Worm (Caenorhabditis elegans) whole organism, midembryonic: Measurements from ENCODE around the gene lep-2.
A peak's percentile ranks its signal among the peaks of the same experiment; 100 is the strongest.

Source experiments
- T22C8.4 ChIP-seq: fragments of 200-800 bp; sonication (Bioruptor generic); IDR thresholded peaks from 2 replicates; pipeline ENCODE4 v1.3.6; 2022; ENCODE audit warnings: missing genetic modification characterization, missing compliant biosample characterization
- cog-1 ChIP-seq: sonication (generic microtip); optimal IDR thresholded peaks from 2 replicates; lab custom pipeline; 2016; ENCODE audit warnings: missing genetic modification characterization, missing compliant biosample characterization
- flt-1 ChIP-seq: fragments of 200-800 bp; sonication (Bioruptor generic); IDR thresholded peaks from 2 replicates; pipeline ENCODE4 v1.3.6; 2022; ENCODE audit warnings: missing genetic modification characterization, missing compliant biosample characterization
- klf-2 ChIP-seq: fragments of 200-800 bp; sonication (Bioruptor generic); conservative IDR thresholded peaks from 2 replicates; pipeline ENCODE4 v1.3.6; 2022; ENCODE audit warnings: missing genetic modification reagents, missing genetic modification characterization, missing compliant biosample characterization
- med-1 ChIP-seq: sonication (generic microtip); optimal IDR thresholded peaks from 2 replicates; lab custom pipeline; 2017; ENCODE audit warnings: missing genetic modification characterization, mild to moderate bottlenecking, missing compliant biosample characterization, antibody characterized with exemption, missing genetic modification reagents; ENCODE audit not compliant: insufficient read depth
- ref-1 ChIP-seq: fragments of 200-800 bp; sonication (Bioruptor generic); conservative IDR thresholded peaks from 2 replicates; pipeline ENCODE4 v1.3.6; 2022; ENCODE audit warnings: missing genetic modification reagents, missing genetic modification characterization, missing compliant biosample characterization
- tab-1 ChIP-seq: fragments of 200-800 bp; sonication (Bioruptor generic); IDR thresholded peaks from 2 replicates; pipeline ENCODE4 v1.3.6; 2022; ENCODE audit warnings: missing genetic modification characterization, missing compliant biosample characterization
- ztf-23 ChIP-seq: fragments of 200-800 bp; sonication (Bioruptor generic); IDR thresholded peaks from 2 replicates; pipeline ENCODE4 v1.3.6; 2022; ENCODE audit warnings: missing genetic modification reagents, missing genetic modification characterization, missing compliant biosample characterization
- ztf-29 ChIP-seq: fragments of 200-800 bp; sonication (Bioruptor generic); IDR thresholded peaks from 2 replicates; pipeline ENCODE4 v1.3.6; 2022; ENCODE audit warnings: missing genetic modification reagents, missing genetic modification characterization, missing compliant biosample characterization

lep-2 gene

DNA sequence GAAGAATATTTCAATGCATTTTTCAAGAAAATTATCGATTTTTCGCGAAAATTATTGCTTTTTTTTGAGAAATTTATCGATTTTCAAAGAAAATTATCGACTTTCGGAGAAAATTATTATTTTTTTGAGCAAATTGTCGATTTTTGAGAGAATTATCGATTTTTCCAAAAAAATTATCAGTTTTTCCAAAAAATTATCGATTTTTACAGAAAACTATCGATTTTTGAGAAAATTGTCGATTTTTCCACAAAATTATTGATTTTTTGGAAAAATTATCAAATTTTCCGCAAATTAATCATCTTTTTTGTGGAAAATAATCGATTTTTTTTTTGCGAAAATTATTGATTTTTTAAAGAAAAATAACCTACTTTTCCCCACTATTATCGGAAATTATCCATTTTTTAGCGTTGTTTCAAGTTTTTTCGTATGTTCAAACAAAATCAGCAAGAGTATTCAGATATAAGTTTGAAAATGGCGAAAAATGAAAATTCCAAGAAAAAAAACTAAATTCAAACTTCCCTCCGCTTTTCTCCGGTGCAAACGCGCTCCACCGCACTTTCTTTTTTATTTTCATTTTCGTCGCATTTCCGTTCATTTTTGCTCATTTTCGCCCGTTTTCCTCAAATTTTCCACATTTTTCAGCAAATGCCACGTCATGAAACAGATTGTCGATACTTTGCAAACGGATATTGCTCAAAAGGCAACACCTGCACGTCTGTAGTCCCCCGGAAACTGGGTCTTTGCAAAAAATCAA is at the start of gene lep-2:
lep-2 (plus strand) TSS at position 637 of the 754 bp plus-strand sequence.
- peak; percentile 83 for TF ChIP-seq T22C8.4
- TF ChIP-seq ref-1 (GFP tag; lab: Robert Waterston, UW) = no peak
- TF ChIP-seq med-1 = no peak
- no peak for TF ChIP-seq klf-2 (GFP tag; lab: Robert Waterston, UW)

DNA sequence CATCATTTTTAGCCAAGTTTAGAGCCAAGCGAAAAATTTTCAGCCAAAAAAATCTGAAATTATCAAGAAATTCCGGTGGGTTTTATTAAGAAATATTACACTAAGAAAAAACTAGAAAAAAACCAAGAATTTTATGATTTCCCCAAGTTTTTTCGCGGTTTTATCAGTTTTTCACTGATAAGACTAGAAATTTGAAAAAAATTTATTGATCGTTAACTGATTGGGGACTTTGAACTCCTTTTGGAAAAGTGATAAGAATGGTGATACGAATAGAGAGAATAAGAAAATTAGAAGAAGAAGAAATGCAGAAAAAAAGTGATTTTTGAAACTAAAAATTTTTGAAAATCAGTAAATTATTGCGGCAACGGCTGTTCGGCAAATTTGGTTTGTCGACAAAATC is 46.5 kb upstream of the lep-2 start, which contains the start of gene faah-3:
faah-3 (minus strand) TSS at position 53 of the 400 bp plus-strand sequence.
- TF ChIP-seq cog-1 (tag; lab: Kevin White, UChicago) (no peak), T22C8.4 (no peak), flt-1 (GFP tag; lab: Robert Waterston, UW) (no peak), tab-1 (no peak), klf-2 (GFP tag; lab: Robert Waterston, UW) (no peak), ztf-23 (GFP tag; lab: Robert Waterston, UW) (no peak), med-1 (no peak), ztf-29 (GFP tag; lab: Robert Waterston, UW) (no peak), ref-1 (GFP tag; lab: Robert Waterston, UW) (no peak)

DNA sequence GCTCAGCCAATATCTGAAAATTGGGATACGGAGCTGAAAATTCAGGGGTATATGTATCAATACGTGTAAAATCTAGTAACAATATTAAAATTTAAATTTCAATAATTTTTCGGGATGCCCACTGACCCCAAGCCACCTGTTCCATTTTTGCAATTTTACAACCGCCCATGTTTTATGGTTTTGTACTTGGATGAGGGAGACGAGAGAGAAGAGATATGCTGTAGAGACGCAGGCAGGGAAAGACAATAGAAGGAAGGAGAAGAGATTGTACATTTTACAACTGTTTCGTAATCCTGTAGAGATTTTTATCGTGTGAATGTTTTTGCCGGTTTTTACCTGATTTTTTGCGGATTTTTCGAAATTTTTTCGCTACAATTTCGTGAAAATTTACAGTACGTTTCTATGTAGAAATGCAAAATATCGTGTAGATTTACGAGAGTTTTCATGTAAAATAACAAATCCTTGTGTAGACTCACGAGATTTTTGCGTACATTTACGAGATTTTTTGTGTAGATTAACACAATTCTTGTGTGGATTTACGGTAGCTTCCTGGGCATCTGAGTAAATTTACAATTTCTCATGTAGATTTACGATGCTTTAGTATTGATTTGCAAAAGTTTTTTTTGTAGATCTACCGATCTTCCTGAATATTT is 42.0 kb upstream of the lep-2 start:
- TF ChIP-seq ztf-23 (GFP tag; lab: Robert Waterston, UW) = no peak
- peak; percentile 2 for TF ChIP-seq cog-1 (tag; lab: Kevin White, UChicago)

DNA sequence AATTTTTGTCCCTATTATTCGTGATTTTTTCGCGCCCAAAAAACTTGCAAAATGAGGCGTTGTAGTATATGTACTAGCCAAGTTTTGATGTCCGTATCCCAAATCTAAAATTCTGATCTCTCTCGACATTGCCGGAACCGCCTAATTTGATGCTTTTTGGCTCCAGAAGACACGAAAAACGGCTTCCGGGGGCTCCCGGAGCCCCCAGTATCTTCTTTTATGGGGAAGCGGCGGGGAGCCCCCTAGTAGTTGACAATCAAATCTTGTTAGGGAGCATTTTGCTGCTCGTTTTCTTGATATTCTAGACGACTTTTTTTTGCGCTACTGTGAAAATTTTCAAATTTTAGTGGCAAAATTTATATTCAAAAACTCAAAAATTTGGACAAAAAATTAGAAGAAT is 40.5 kb upstream of the lep-2 start:
- TF ChIP-seq flt-1 (GFP tag; lab: Robert Waterston, UW) = no peak
- TF ChIP-seq klf-2 (GFP tag; lab: Robert Waterston, UW) = no peak
- TF ChIP-seq ztf-23 (GFP tag; lab: Robert Waterston, UW) = no peak
- TF ChIP-seq T22C8.4 = no peak
- TF ChIP-seq cog-1 (tag; lab: Kevin White, UChicago) = no peak
- no peak for TF ChIP-seq tab-1
- no peak for TF ChIP-seq ref-1 (GFP tag; lab: Robert Waterston, UW)
- TF ChIP-seq med-1 = no peak
- no peak for TF ChIP-seq ztf-29 (GFP tag; lab: Robert Waterston, UW)

DNA sequence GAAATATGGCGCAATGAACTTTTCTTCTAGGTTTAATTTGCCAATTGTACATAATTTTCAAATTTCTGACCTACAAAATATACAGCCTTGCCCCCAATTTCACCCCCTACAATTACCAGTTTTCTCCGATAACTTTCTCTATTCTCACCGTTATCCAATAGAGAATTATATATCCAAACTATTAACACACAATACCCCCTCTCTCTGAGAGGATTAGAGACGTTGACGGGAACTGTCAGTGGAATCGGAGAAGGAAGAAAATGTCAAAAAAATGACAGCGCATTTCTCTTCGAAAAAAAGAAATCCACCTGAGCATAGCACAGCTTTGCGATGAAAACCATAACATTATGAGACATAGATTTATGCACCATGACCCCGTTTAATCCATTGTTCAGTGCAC is 38.9 kb upstream of the lep-2 start:
- TF ChIP-seq klf-2 (GFP tag; lab: Robert Waterston, UW) = no peak
- no peak for TF ChIP-seq ref-1 (GFP tag; lab: Robert Waterston, UW)
- TF ChIP-seq tab-1 = no peak
- no peak for TF ChIP-seq med-1
- no peak for TF ChIP-seq T22C8.4
- TF ChIP-seq cog-1 (tag; lab: Kevin White, UChicago) = no peak
- no peak for TF ChIP-seq ztf-23 (GFP tag; lab: Robert Waterston, UW)
- no peak for TF ChIP-seq flt-1 (GFP tag; lab: Robert Waterston, UW)
- TF ChIP-seq ztf-29 (GFP tag; lab: Robert Waterston, UW) = no peak

DNA sequence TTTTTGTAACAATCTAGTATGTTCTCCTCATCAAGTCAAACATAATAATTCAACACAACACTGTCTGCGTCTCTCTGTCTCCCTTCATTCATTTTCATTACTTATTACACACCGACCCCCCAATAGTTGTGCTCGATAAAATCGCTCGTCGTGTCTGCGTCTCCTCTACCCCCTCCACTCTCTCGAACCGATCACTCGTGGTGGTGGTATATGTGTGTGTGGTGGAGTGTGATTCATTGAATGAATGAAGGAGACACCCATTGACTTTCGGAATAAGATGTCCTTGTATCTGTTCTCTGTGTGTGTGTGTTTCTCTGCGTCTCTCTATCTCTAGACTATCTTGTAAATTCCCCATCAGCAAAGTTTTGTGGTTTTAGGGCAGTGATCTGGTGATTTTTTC is 34.3 kb upstream of the lep-2 start:
- TF ChIP-seq cog-1 (tag; lab: Kevin White, UChicago) (peak; percentile 57), klf-2 (GFP tag; lab: Robert Waterston, UW) (no peak)

DNA sequence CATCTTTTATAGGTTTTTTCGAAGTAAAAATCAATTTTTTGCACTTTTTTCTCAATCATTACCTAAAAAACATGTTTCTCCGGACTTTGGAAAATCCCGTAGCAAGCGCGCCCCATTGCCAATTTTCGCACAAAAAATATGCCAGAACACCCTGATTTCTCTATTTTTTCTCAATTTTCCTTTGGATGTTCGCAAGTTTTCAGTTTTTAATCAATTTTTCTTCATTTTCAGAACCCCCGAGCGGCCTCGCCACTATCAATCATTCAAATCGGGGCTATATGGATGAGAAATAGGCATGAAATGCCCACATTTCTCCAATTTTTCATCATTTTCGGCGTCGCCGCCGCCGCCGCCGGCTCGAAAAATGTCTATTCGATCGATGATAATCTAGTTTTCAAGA is 32.9 kb upstream of the lep-2 start, which contains the start of gene plx-1:
plx-1 (plus strand) TSS at position 301 of the 400 bp plus-strand sequence.
- TF ChIP-seq ref-1 (GFP tag; lab: Robert Waterston, UW) (no peak), ztf-23 (GFP tag; lab: Robert Waterston, UW) (no peak), med-1 (no peak), cog-1 (tag; lab: Kevin White, UChicago) (no peak), flt-1 (GFP tag; lab: Robert Waterston, UW) (no peak), ztf-29 (GFP tag; lab: Robert Waterston, UW) (no peak), T22C8.4 (no peak), klf-2 (GFP tag; lab: Robert Waterston, UW) (no peak), tab-1 (no peak)

DNA sequence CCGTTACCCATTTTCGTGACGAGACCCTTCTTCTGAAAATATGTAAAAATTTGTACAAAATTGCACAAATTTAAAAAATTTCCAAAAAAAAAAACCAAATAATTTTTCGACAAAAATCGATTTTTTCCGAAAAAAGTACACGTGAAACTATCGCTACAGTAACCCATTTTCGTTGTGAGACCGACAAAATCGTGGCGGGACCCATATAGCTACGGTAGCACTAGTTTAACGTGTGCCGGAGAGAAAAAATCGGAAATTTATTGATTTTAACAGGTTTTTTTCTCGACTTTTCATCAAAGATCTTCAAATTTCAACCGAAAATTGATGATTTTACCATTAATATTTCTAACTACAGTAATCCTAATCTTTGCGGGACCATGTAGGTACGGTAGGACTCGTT is 31.9 kb upstream of the lep-2 start:
- no peak for TF ChIP-seq ztf-23 (GFP tag; lab: Robert Waterston, UW)
- TF ChIP-seq T22C8.4 = 0 out of 2 replicates have a peak, but pooled peaks have one; percentile 3
- no peak for TF ChIP-seq ztf-29 (GFP tag; lab: Robert Waterston, UW)
- no peak for TF ChIP-seq cog-1 (tag; lab: Kevin White, UChicago)
- no peak for TF ChIP-seq tab-1

DNA sequence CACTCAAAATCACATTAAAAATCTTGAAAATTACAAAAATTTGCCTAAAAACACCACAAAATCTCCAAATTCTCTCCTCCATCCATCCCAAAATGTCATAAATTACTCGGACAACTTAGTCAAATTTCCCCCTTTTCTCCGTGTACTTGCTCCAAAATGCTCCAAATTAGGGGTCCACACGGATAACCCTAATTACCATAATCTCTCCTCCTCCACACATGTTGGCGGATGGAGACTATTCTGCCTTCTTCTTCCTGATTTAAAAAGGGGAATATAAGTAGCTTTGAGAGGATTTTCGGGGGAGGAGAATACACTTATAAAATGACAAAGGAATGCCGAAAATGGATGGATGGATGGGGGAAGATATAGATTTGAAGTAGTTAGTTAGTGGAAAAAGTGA is 30.2 kb upstream of the lep-2 start:
- TF ChIP-seq tab-1 = no peak
- no peak for TF ChIP-seq ref-1 (GFP tag; lab: Robert Waterston, UW)
- no peak for TF ChIP-seq med-1
- TF ChIP-seq flt-1 (GFP tag; lab: Robert Waterston, UW) = no peak
- TF ChIP-seq ztf-29 (GFP tag; lab: Robert Waterston, UW) = no peak
- TF ChIP-seq ztf-23 (GFP tag; lab: Robert Waterston, UW) = no peak
- no peak for TF ChIP-seq T22C8.4
- no peak for TF ChIP-seq cog-1 (tag; lab: Kevin White, UChicago)
- TF ChIP-seq klf-2 (GFP tag; lab: Robert Waterston, UW) = no peak

DNA sequence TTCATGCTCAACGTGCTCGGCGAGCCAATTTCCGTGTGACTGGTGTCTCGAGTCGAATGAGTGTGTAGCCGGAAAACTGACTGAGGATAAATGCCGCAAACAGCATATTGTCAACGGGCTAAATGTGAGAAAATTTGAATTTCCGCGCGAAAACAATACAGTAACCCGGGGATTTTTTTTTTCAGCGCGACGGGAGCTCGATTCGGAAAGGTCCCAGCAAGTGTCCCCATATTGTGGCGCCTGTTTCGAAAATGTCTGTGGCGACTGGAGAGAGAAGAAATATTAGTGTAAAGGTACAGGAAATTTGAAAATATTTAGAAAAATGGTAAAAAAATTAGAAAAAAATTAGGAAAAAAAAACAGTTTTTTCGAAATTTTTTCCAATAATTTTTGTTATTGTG is 21.0 kb upstream of the lep-2 start:
- TF ChIP-seq ztf-29 (GFP tag; lab: Robert Waterston, UW) = no peak
- no peak for TF ChIP-seq med-1
- TF ChIP-seq cog-1 (tag; lab: Kevin White, UChicago) = no peak
- TF ChIP-seq T22C8.4 = no peak
- TF ChIP-seq tab-1 = no peak
- TF ChIP-seq ztf-23 (GFP tag; lab: Robert Waterston, UW) = no peak
- no peak for TF ChIP-seq ref-1 (GFP tag; lab: Robert Waterston, UW)
- TF ChIP-seq flt-1 (GFP tag; lab: Robert Waterston, UW) = no peak
- TF ChIP-seq klf-2 (GFP tag; lab: Robert Waterston, UW) = no peak
